Fruit fly (Drosophila melanogaster): ENCODE data around the gene boi.
A peak's percentile ranks its signal among the peaks of the same experiment; 100 is the strongest.

boi gene

dm6 chrX:2469843-2470442 lies at the start of gene boi:
TSS of gene boi (minus strand) at chrX:2470043.
- TF ChIP-seq mld (GFP tag; IDR thresholded peaks at IDR 0.05; ENCODE audit: partially characterized antibody) (0 out of 3 replicates have a peak, but pooled peaks have one; percentile 15), chm (GFP tag; IDR thresholded peaks at IDR 0.05) (peak; percentile 67), Hmr (GFP tag; optimal IDR thresholded peaks at IDR 0.05) (peak; percentile 16), CG2875 (GFP tag; optimal IDR thresholded peaks at IDR 0.05) (peak; percentile 4), yki (optimal IDR thresholded peaks at IDR 0.05) (peak; percentile 24), bbx (GFP tag; IDR thresholded peaks at IDR 0.05; ENCODE audit: partially characterized antibody) (0 out of 2 replicates have a peak, but pooled peaks have one; percentile 28), odd (GFP tag; optimal IDR thresholded peaks at IDR 0.05) (peak; percentile 8), CG12391 (tag; optimal IDR thresholded peaks at IDR 0.05) (peak; percentile 25), Pdp1 (GFP tag; optimal IDR thresholded peaks at IDR 0.05) (peak in 1 of 2 experiments; percentile 39), Nf-YA (GFP tag; IDR thresholded peaks at IDR 0.05) (no peak), vvl (GFP tag; IDR thresholded peaks at IDR 0.05) (peak; percentile 51; the same call in 1 of the 2 replicates), CG3163 (GFP tag; optimal IDR thresholded peaks at IDR 0.05) (peak; percentile 99), CG17385 (GFP tag; optimal IDR thresholded peaks at IDR 0.05) (peak; percentile 12), gro (GFP tag; optimal IDR thresholded peaks at IDR 0.05) (peak; percentile 33), trem (tag; optimal IDR thresholded peaks at IDR 0.05) (peak; percentile 30), CG1529 (GFP tag; optimal IDR thresholded peaks at IDR 0.05) (no peak), sqz (GFP tag; optimal IDR thresholded peaks at IDR 0.05) (peak; percentile 27), unc-4 (GFP tag; IDR thresholded peaks at IDR 0.05; ENCODE audit: partially characterized antibody) (0 out of 2 replicates have a peak, but pooled peaks have one; percentile 30), NC2β (GFP tag; optimal IDR thresholded peaks at IDR 0.05) (peak; percentile 13), vnd (GFP tag; IDR thresholded peaks at IDR 0.05; ENCODE audit: partially characterized antibody) (no peak), CG2889 (GFP tag; IDR thresholded peaks at IDR 0.05) (no peak), Neu2 (GFP tag; optimal IDR thresholded peaks at IDR 0.05; ENCODE audit: borderline replicate concordance) (no peak), CG17912 (GFP tag; optimal IDR thresholded peaks at IDR 0.05) (peak; percentile 30), CG10979 (tag; optimal IDR thresholded peaks at IDR 0.05) (peak; percentile 8), hkb (optimal IDR thresholded peaks at IDR 0.05) (no peak), hkb (GFP tag; IDR thresholded peaks at IDR 0.05) (peak; percentile 50), scrt (GFP tag; optimal IDR thresholded peaks at IDR 0.05) (no peak), CG42726 (GFP tag; IDR thresholded peaks at IDR 0.05; ENCODE audit: partially characterized antibody) (peak; percentile 49; the same call in 1 of the 2 replicates), CG4707 (GFP tag; optimal IDR thresholded peaks at IDR 0.05) (peak; percentile 11), CG34224 (GFP tag; IDR thresholded peaks at IDR 0.05; ENCODE audit: partially characterized antibody) (no peak), lbe (GFP tag; optimal IDR thresholded peaks at IDR 0.05) (no peak), CG3407 (GFP tag; optimal IDR thresholded peaks at IDR 0.05) (no peak), insv (GFP tag; optimal IDR thresholded peaks at IDR 0.05) (peak in 1 of 2 experiments; percentile 38), CG9437 (GFP tag; optimal IDR thresholded peaks at IDR 0.05) (peak; percentile 97), Bgb (GFP tag; IDR thresholded peaks at IDR 0.05; ENCODE audit: partially characterized antibody) (0 out of 2 replicates have a peak, but pooled peaks have one; percentile 15), gcm2 (GFP tag; optimal IDR thresholded peaks at IDR 0.05) (no peak), so (GFP tag; IDR thresholded peaks at IDR 0.05) (peak; percentile 52; the same call in 1 of the 3 replicates), CG10267 (tag; optimal IDR thresholded peaks at IDR 0.05) (peak; percentile 18), gsb (GFP tag; IDR thresholded peaks at IDR 0.05) (no peak), lov (optimal IDR thresholded peaks at IDR 0.05) (no peak), lov (GFP tag; IDR thresholded peaks at IDR 0.05) (0 out of 3 replicates have a peak, but pooled peaks have one; percentile 33), Scr (GFP tag; IDR thresholded peaks at IDR 0.05; ENCODE audit: partially characterized antibody) (0 out of 2 replicates have a peak, but pooled peaks have one; percentile 27), D19A (tag; optimal IDR thresholded peaks at IDR 0.05) (peak; percentile 17), CG13296 (GFP tag; optimal IDR thresholded peaks at IDR 0.05) (peak; percentile 21), HLHmδ (GFP tag; optimal IDR thresholded peaks at IDR 0.05) (peak; percentile 24), chinmo (GFP tag; IDR thresholded peaks at IDR 0.05; ENCODE audit: partially characterized antibody) (0 out of 4 replicates have a peak, but pooled peaks have one; percentile 40), Asciz (GFP tag; optimal IDR thresholded peaks at IDR 0.05) (peak; percentile 1), CG34422 (GFP tag; IDR thresholded peaks at IDR 0.05) (peak; percentile 39; the same call in 1 of the 3 replicates)

Data from whole organism, embryonic.